Worm (Caenorhabditis elegans) whole organism, mixed stage, embryonic: ENCODE measurements around the gene T20F7.3.

Experiments
- M03D4.4 ChIP-seq: sonication (generic microtip); optimal IDR thresholded peaks from 2 replicates; lab custom pipeline; 2017; ENCODE audit warnings: mild to moderate bottlenecking, missing genetic modification characterization, missing compliant biosample characterization
- bed-3 ChIP-seq: fragments of 200-800 bp; sonication (Bioruptor generic); optimal IDR thresholded peaks from 3 replicates; lab custom pipeline; 2018; ENCODE audit warnings: mild to moderate bottlenecking, missing genetic modification characterization, moderate library complexity, missing compliant biosample characterization
- drap-1 ChIP-seq: fragments of 200-800 bp; sonication (Bioruptor generic); optimal IDR thresholded peaks from 3 replicates; lab custom pipeline; 2018; ENCODE audit warnings: mild to moderate bottlenecking, missing genetic modification characterization, missing compliant biosample characterization
- elt-1 ChIP-seq: sonication (generic microtip); optimal IDR thresholded peaks from 2 replicates; lab custom pipeline; 2017; ENCODE audit warnings: missing genetic modification characterization, mild to moderate bottlenecking, missing compliant biosample characterization, antibody characterized with exemption, moderate library complexity, borderline replicate concordance; ENCODE audit not compliant: insufficient read depth
- lin-13 ChIP-seq: fragments of 150-350 bp; optimal IDR thresholded peaks from 2 replicates; lab custom pipeline; 2014; ENCODE audit warnings: missing biosample characterization, missing genetic modification characterization
- nhr-28 ChIP-seq: fragments of 150-350 bp; optimal IDR thresholded peaks from 2 replicates; lab custom pipeline; 2014; ENCODE audit warnings: missing biosample characterization, missing genetic modification characterization
- pha-4 ChIP-seq: fragments of 150-350 bp; optimal IDR thresholded peaks from 2 replicates; lab custom pipeline; 2018; ENCODE audit warnings: missing biosample characterization, missing genetic modification reagents, missing genetic modification characterization
- snpc-4 ChIP-seq: fragments of 150-350 bp; optimal IDR thresholded peaks from 2 replicates; lab custom pipeline; 2014; ENCODE audit warnings: missing biosample characterization, missing genetic modification characterization
- tbx-8 ChIP-seq: fragments of 200-800 bp; sonication (Bioruptor generic); optimal IDR thresholded peaks from 2 replicates; lab custom pipeline; 2018; ENCODE audit warnings: mild to moderate bottlenecking, missing genetic modification characterization, moderate library complexity, missing compliant biosample characterization
- zip-8 ChIP-seq: fragments of 150-350 bp; optimal IDR thresholded peaks from 2 replicates; lab custom pipeline; 2014; ENCODE audit warnings: missing biosample characterization, missing genetic modification characterization
- ztf-11 ChIP-seq: fragments of 150-350 bp; optimal IDR thresholded peaks from 2 replicates; lab custom pipeline; 2014; ENCODE audit warnings: missing biosample characterization, missing genetic modification characterization

DNA sequence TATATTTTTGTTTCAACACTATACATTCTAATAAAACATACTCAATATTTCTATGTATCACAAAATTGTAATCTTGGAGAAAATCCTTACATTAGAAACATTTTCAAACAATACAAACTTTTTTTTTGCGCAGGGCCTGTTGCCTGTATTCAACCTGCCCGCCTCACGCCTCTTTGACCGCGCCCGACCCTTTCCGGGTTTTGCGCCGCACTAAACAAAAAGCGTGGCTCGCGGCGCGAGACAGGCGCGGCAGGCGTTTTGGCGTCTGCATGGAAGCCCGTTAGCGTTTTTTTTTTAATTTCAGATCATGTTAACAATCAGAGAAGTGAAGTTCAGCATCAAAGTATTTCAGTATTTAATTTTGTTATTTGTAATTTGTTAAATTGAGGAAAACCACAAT, 17.3 kb upstream of the T20F7.3 start:
- TF ChIP-seq pha-4 (no peak), tbx-8 (GFP tag; lab: Kevin White, UChicago) (no peak), snpc-4 (tag; lab: Kevin White, UChicago) (no peak), ztf-11 (no peak), bed-3 (GFP tag; lab: Kevin White, UChicago) (no peak), nhr-28 (no peak), zip-8 (tag; lab: Kevin White, UChicago) (no peak), M03D4.4 (no peak), elt-1 (tag; lab: Kevin White, UChicago) (no peak), lin-13 (tag; lab: Kevin White, UChicago) (no peak), drap-1 (no peak)
